Fruit fly (Drosophila melanogaster): Measurements from ENCODE around the gene CG32276.

- TF ChIP-seq Dfd (GFP tag; optimal IDR thresholded peaks at IDR 0.05) (no peak), brk (GFP tag; optimal IDR thresholded peaks at IDR 0.05) (no peak), sv (GFP tag; optimal IDR thresholded peaks at IDR 0.05) (no peak), br (GFP tag; optimal IDR thresholded peaks at IDR 0.05) (no peak), lola (GFP tag; optimal IDR thresholded peaks at IDR 0.05) (no peak), Vsx2 (GFP tag; optimal IDR thresholded peaks at IDR 0.05; ENCODE audit: partially characterized antibody) (no peak)
These were observed 36.3 kb downstream of the CG32276 start for dm6 chr3L:3162584-3162983.
